Fruit fly (Drosophila melanogaster) whole organism, embryonic: ENCODE data around the gene kis.

ENCODE experiments used
- CG10147 ChIP-seq: fragments of 200-800 bp; sonication (Bioruptor generic); optimal IDR thresholded peaks from 2 replicates; lab custom pipeline; 2019; ENCODE audit warnings: missing biosample characterization, mild to moderate bottlenecking, missing genetic modification characterization, moderate library complexity
- CG1024 ChIP-seq: fragments of 200-800 bp; sonication (Bioruptor generic); IDR thresholded peaks from 2 replicates; pipeline ENCODE4 v1.3.6; 2022; ENCODE audit warnings: missing biosample characterization, missing genetic modification characterization
- CG10267 ChIP-seq: fragments of 200-800 bp; sonication (Bioruptor generic); optimal IDR thresholded peaks from 2 replicates; lab custom pipeline; 2018; ENCODE audit warnings: missing biosample characterization, mild to moderate bottlenecking, missing genetic modification characterization, moderate library complexity
- CG11085 ChIP-seq: fragments of 200-800 bp; sonication (Bioruptor generic); IDR thresholded peaks from 2 replicates; pipeline ENCODE4 v1.3.6; 2022; ENCODE audit warnings: missing biosample characterization, missing genetic modification characterization
- CG12071 ChIP-seq: fragments of 200-800 bp; sonication (Bioruptor generic); optimal IDR thresholded peaks from 3 replicates; lab custom pipeline; 2018; ENCODE audit warnings: missing biosample characterization, mild to moderate bottlenecking, missing genetic modification characterization
- CG13424 ChIP-seq: fragments of 200-800 bp; sonication (Bioruptor generic); optimal IDR thresholded peaks from 2 replicates; lab custom pipeline; 2019; ENCODE audit warnings: missing biosample characterization, mild to moderate bottlenecking, missing genetic modification characterization, moderate library complexity
- CG14710 ChIP-seq: fragments of 200-800 bp; sonication (Bioruptor generic); optimal IDR thresholded peaks from 3 replicates; lab custom pipeline; 2019; ENCODE audit warnings: missing biosample characterization, mild to moderate bottlenecking, missing genetic modification characterization, moderate library complexity
- CG15073 ChIP-seq: fragments of 200-800 bp; sonication (Bioruptor generic); optimal IDR thresholded peaks from 2 replicates; lab custom pipeline; 2016; ENCODE audit warnings: missing biosample characterization, missing genetic modification characterization
- CG1529 ChIP-seq: fragments of 200-800 bp; sonication (Bioruptor generic); optimal IDR thresholded peaks from 3 replicates; lab custom pipeline; 2018; ENCODE audit warnings: missing biosample characterization, missing genetic modification characterization
- CG15479 ChIP-seq: fragments of 200-800 bp; sonication (Bioruptor generic); optimal IDR thresholded peaks from 3 replicates; lab custom pipeline; 2019; ENCODE audit warnings: missing biosample characterization, mild to moderate bottlenecking, missing genetic modification characterization, moderate library complexity
- CG1792 ChIP-seq: fragments of 200-800 bp; sonication (Bioruptor generic); optimal IDR thresholded peaks from 2 replicates; lab custom pipeline; 2016; ENCODE audit warnings: missing biosample characterization, missing genetic modification characterization
- CG2199 ChIP-seq: fragments of 200-800 bp; sonication (Bioruptor generic); IDR thresholded peaks from 3 replicates; pipeline ENCODE4 v1.3.6; 2022; ENCODE audit warnings: missing biosample characterization, missing genetic modification characterization
- CG2712 ChIP-seq: fragments of 200-800 bp; optimal IDR thresholded peaks from 3 replicates; lab custom pipeline; 2019; ENCODE audit warnings: missing biosample characterization, mild to moderate bottlenecking, missing genetic modification characterization, moderate library complexity
- CG2889 ChIP-seq: fragments of 200-800 bp; sonication (Bioruptor generic); IDR thresholded peaks from 3 replicates; pipeline ENCODE4 v1.3.6; 2022; ENCODE audit warnings: missing biosample characterization, missing genetic modification characterization
- CG31388 ChIP-seq: fragments of 200-800 bp; sonication (Bioruptor generic); optimal IDR thresholded peaks from 2 replicates; lab custom pipeline; 2016; ENCODE audit warnings: missing biosample characterization, missing genetic modification characterization
- CG31441 ChIP-seq: fragments of 200-800 bp; sonication (Bioruptor generic); IDR thresholded peaks from 2 replicates; pipeline ENCODE4 v1.3.6; 2022; ENCODE audit warnings: missing biosample characterization, missing genetic modification characterization
- CG3281 ChIP-seq: fragments of 200-800 bp; sonication (Bioruptor generic); optimal IDR thresholded peaks from 3 replicates; lab custom pipeline; 2017; ENCODE audit warnings: missing biosample characterization, mild to moderate bottlenecking, missing genetic modification characterization
- CG4424 ChIP-seq: fragments of 200-800 bp; sonication (Bioruptor generic); optimal IDR thresholded peaks from 3 replicates; lab custom pipeline; 2016; ENCODE audit warnings: missing biosample characterization, missing genetic modification characterization
- CG4730 ChIP-seq: fragments of 200-800 bp; sonication (Bioruptor generic); IDR thresholded peaks from 2 replicates; pipeline ENCODE4 v1.3.6; 2022; ENCODE audit warnings: missing biosample characterization, missing genetic modification characterization
- CG4820 ChIP-seq: fragments of 200-800 bp; sonication (Bioruptor generic); optimal IDR thresholded peaks from 3 replicates; lab custom pipeline; 2016; ENCODE audit warnings: missing biosample characterization, missing genetic modification characterization
- CG8478 ChIP-seq: fragments of >200 bp; optimal IDR thresholded peaks from 2 replicates; lab custom pipeline; 2018
- CrebB ChIP-seq: fragments of 200-800 bp; sonication (Bioruptor generic); optimal IDR thresholded peaks from 3 replicates; lab custom pipeline; 2018; ENCODE audit warnings: missing biosample characterization, mild to moderate bottlenecking, missing genetic modification characterization
- Dref ChIP-seq: fragments of 200-800 bp; sonication (Bioruptor generic); IDR thresholded peaks from 2 replicates; pipeline ENCODE4 v1.3.6; 2022; ENCODE audit warnings: missing biosample characterization, missing genetic modification characterization
- E2f2 ChIP-seq: fragments of 200-800 bp; sonication (Bioruptor generic); IDR thresholded peaks from 2 replicates; pipeline ENCODE4 v1.3.6; 2022; ENCODE audit warnings: missing biosample characterization, missing genetic modification characterization
- H2.0 ChIP-seq: fragments of 200-800 bp; sonication (Bioruptor generic); IDR thresholded peaks from 2 replicates; pipeline ENCODE4 v1.3.6; 2022; ENCODE audit warnings: missing biosample characterization, missing genetic modification characterization
- HLH4C ChIP-seq: fragments of 200-800 bp; sonication (Bioruptor generic); IDR thresholded peaks from 3 replicates; pipeline ENCODE4 v1.3.6; 2022; ENCODE audit warnings: missing biosample characterization, missing genetic modification characterization; ENCODE audit not compliant: partially characterized antibody
- Hey ChIP-seq: fragments of 200-800 bp; sonication (Bioruptor generic); optimal IDR thresholded peaks from 3 replicates; lab custom pipeline; 2018; ENCODE audit warnings: missing biosample characterization, mild to moderate bottlenecking, missing genetic modification characterization
- Hr78 ChIP-seq, 2 experiments: fragments of 200-800 bp in 1 of 2; fragments of >200 bp in 1 of 2; sonication (Bioruptor generic) in 1 of 2; optimal IDR thresholded peaks; 2 replicates each; lab custom pipeline; 2017 to 2019; ENCODE audit warnings: missing biosample characterization in 2 of 2, missing genetic modification characterization in 2 of 2, mild to moderate bottlenecking in 1 of 2, moderate library complexity in 1 of 2
- Opbp ChIP-seq: fragments of 200-800 bp; sonication (Bioruptor generic); IDR thresholded peaks from 3 replicates; pipeline ENCODE4 v1.3.6; 2022; ENCODE audit warnings: missing biosample characterization, missing genetic modification characterization; ENCODE audit not compliant: partially characterized antibody
- Sin3A ChIP-seq: fragments of >200 bp; optimal IDR thresholded peaks from 2 replicates; lab custom pipeline; 2018
- TFAM ChIP-seq: fragments of 200-800 bp; sonication (Bioruptor generic); optimal IDR thresholded peaks from 2 replicates; lab custom pipeline; 2017; ENCODE audit warnings: missing biosample characterization, missing genetic modification characterization, inconsistent platforms
- Trl ChIP-seq, 3 experiments: fragments of >200 bp in 2 of 3; fragments of 200-800 bp in 1 of 3; sonication (Bioruptor generic) in 1 of 3; optimal IDR thresholded peaks; 2 replicates in 1 of 3; 3 replicates in 2 of 3; lab custom pipeline; 2016 to 2017; ENCODE audit warnings: missing biosample characterization in 1 of 3, missing genetic modification characterization in 1 of 3
- Vsx1 ChIP-seq: fragments of 200-800 bp; sonication (Bioruptor generic); optimal IDR thresholded peaks from 2 replicates; lab custom pipeline; 2017; ENCODE audit warnings: missing biosample characterization, mild to moderate bottlenecking, missing genetic modification characterization, missing genetic modification reagents
- ash1 ChIP-seq: fragments of 200-800 bp; sonication (Bioruptor generic); optimal IDR thresholded peaks from 2 replicates; lab custom pipeline; 2018; ENCODE audit warnings: missing biosample characterization, mild to moderate bottlenecking, missing genetic modification characterization
- chinmo ChIP-seq: fragments of 200-800 bp; sonication (Bioruptor generic); IDR thresholded peaks from 4 replicates; pipeline ENCODE4 v1.3.6; 2022; ENCODE audit warnings: missing biosample characterization, missing genetic modification characterization; ENCODE audit not compliant: partially characterized antibody
- ci ChIP-seq: fragments of 200-800 bp; sonication (Bioruptor generic); IDR thresholded peaks from 3 replicates; pipeline ENCODE4 v1.3.6; 2022; ENCODE audit warnings: missing biosample characterization, missing genetic modification characterization
- croc ChIP-seq: fragments of 200-800 bp; sonication (Bioruptor generic); conservative IDR thresholded peaks from 3 replicates; pipeline ENCODE4 v1.3.6; 2022; ENCODE audit warnings: missing biosample characterization, missing genetic modification characterization
- dpn ChIP-seq, 2 experiments: fragments of 200-800 bp; sonication (Bioruptor generic); optimal IDR thresholded peaks; 3 replicates each; lab custom pipeline; 2016; ENCODE audit warnings: missing biosample characterization in 2 of 2, missing genetic modification characterization in 2 of 2
- hb ChIP-seq: fragments of 200-800 bp; sonication (Bioruptor generic); IDR thresholded peaks from 3 replicates; pipeline ENCODE4 v1.3.6; 2022; ENCODE audit warnings: missing biosample characterization, missing genetic modification characterization; ENCODE audit not compliant: partially characterized antibody
- inv ChIP-seq: fragments of 200-800 bp; sonication (Bioruptor generic); IDR thresholded peaks from 2 replicates; pipeline ENCODE4 v1.3.6; 2022; ENCODE audit warnings: missing biosample characterization, missing genetic modification characterization; ENCODE audit not compliant: partially characterized antibody
- jigr1 ChIP-seq: fragments of 200-800 bp; sonication (Bioruptor generic); IDR thresholded peaks from 3 replicates; pipeline ENCODE4 v1.3.6; 2022; ENCODE audit warnings: missing biosample characterization, missing genetic modification characterization
- lmd ChIP-seq: fragments of 200-800 bp; sonication (Bioruptor generic); IDR thresholded peaks from 2 replicates; pipeline ENCODE4 v1.3.6; 2022; ENCODE audit warnings: missing biosample characterization, missing genetic modification characterization
- mirr ChIP-seq: fragments of 200-800 bp; sonication (Bioruptor generic); optimal IDR thresholded peaks from 3 replicates; lab custom pipeline; 2018; ENCODE audit warnings: missing biosample characterization, mild to moderate bottlenecking, missing genetic modification characterization
- nom ChIP-seq: fragments of 200-800 bp; sonication (Bioruptor generic); optimal IDR thresholded peaks from 2 replicates; lab custom pipeline; 2017; ENCODE audit warnings: missing biosample characterization, missing genetic modification characterization, mild to moderate bottlenecking, moderate library complexity, missing genetic modification reagents
- sd ChIP-seq: fragments of 200-800 bp; sonication (Bioruptor generic); optimal IDR thresholded peaks from 3 replicates; lab custom pipeline; 2018; ENCODE audit warnings: missing biosample characterization, mild to moderate bottlenecking, missing genetic modification characterization, moderate library complexity
- sr ChIP-seq: fragments of 200-800 bp; sonication (Bioruptor generic); IDR thresholded peaks from 3 replicates; pipeline ENCODE4 v1.3.6; 2022; ENCODE audit warnings: missing biosample characterization, missing genetic modification characterization
- sug ChIP-seq: fragments of 200-800 bp; optimal IDR thresholded peaks from 2 replicates; lab custom pipeline; 2019; ENCODE audit warnings: missing biosample characterization, mild to moderate bottlenecking, missing genetic modification characterization, moderate library complexity
- unpg ChIP-seq: fragments of 200-800 bp; sonication (Bioruptor generic); optimal IDR thresholded peaks from 3 replicates; lab custom pipeline; 2018; ENCODE audit warnings: missing biosample characterization, mild to moderate bottlenecking, missing genetic modification characterization, moderate library complexity
- vnd ChIP-seq: fragments of 200-800 bp; sonication (Bioruptor generic); IDR thresholded peaks from 3 replicates; pipeline ENCODE4 v1.3.6; 2022; ENCODE audit warnings: missing biosample characterization, missing genetic modification characterization; ENCODE audit not compliant: partially characterized antibody
- vvl ChIP-seq: fragments of 200-800 bp; sonication (Bioruptor generic); IDR thresholded peaks from 2 replicates; pipeline ENCODE4 v1.3.6; 2022; ENCODE audit warnings: missing biosample characterization, missing genetic modification characterization
- zen2 ChIP-seq: fragments of 200-800 bp; sonication (Bioruptor generic); IDR thresholded peaks from 3 replicates; pipeline ENCODE4 v1.3.6; 2022; ENCODE audit warnings: missing biosample characterization, missing genetic modification characterization; ENCODE audit not compliant: partially characterized antibody

kis gene

dm6 chr2L:283071-283482 is 32.5 kb upstream of the kis start, which contains the start of gene CG11601 (continued):
- TF ChIP-seq hb (no peak), CG31441 (GFP tag; lab: Robert Waterston, UW) (no peak), unpg (GFP tag; lab: Kevin White, UChicago) (no peak), CG1792 (GFP tag; lab: Kevin White, UChicago) (peak; percentile 70), CG31388 (GFP tag; lab: Kevin White, UChicago) (no peak), Hey (tag; lab: Kevin White, UChicago) (no peak), zen2 (GFP tag; lab: Robert Waterston, UW) (no peak), CG2712 (tag; lab: Kevin White, UChicago) (peak; percentile 46), CG11085 (GFP tag; lab: Robert Waterston, UW) (no peak), Dref (GFP tag; lab: Robert Waterston, UW) (peak; percentile 52), ci (peak; percentile 58; the same call in 1 of the 3 replicates), inv (GFP tag; lab: Robert Waterston, UW) (no peak), Hr78 (GFP tag; optimal IDR thresholded peaks at IDR 0.05; lab: Kevin White, UChicago) (peak in 1 of 2 experiments; percentile 1), CG10147 (peak; percentile 21), HLH4C (GFP tag; lab: Robert Waterston, UW) (peak; percentile 51; the same call in 2 of the 3 replicates), CG2199 (GFP tag; lab: Robert Waterston, UW) (no peak), dpn (GFP tag; optimal IDR thresholded peaks at IDR 0.05; lab: Kevin White, UChicago) (peak in 1 of 2 experiments; percentile 29), CG4730 (no peak), CG10267 (no peak), croc (GFP tag; lab: Robert Waterston, UW) (no peak), CG8478 (lab: Kevin White, UChicago) (no peak), sd (tag; lab: Kevin White, UChicago) (no peak), Vsx1 (GFP tag; lab: Kevin White, UChicago) (no peak), ash1 (GFP tag; lab: Kevin White, UChicago) (no peak), CG2889 (no peak), CG15479 (GFP tag; lab: Kevin White, UChicago) (no peak), CG14710 (peak; percentile 37), CrebB (tag; lab: Kevin White, UChicago) (no peak), CG4424 (GFP tag; lab: Kevin White, UChicago) (no peak), mirr (GFP tag; lab: Kevin White, UChicago) (no peak), Opbp (no peak), CG4820 (GFP tag; lab: Kevin White, UChicago) (peak; percentile 26), CG1529 (GFP tag; lab: Kevin White, UChicago) (no peak), lmd (GFP tag; lab: Robert Waterston, UW) (peak; percentile 41; the same call in 1 of the 2 replicates), CG12071 (GFP tag; lab: Kevin White, UChicago) (no peak), Sin3A (lab: Kevin White, UChicago) (peak; percentile 27), vnd (GFP tag; lab: Robert Waterston, UW) (0 out of 3 replicates have a peak, but pooled peaks have one; percentile 19), E2f2 (GFP tag; lab: Robert Waterston, UW) (peak; percentile 72), vvl (GFP tag; lab: Robert Waterston, UW) (peak; percentile 72), chinmo (GFP tag; lab: Robert Waterston, UW) (no peak), jigr1 (no peak), CG13424 (peak; percentile 58), H2.0 (no peak), CG15073 (GFP tag; lab: Kevin White, UChicago) (no peak), CG1024 (GFP tag; lab: Robert Waterston, UW) (no peak), CG3281 (GFP tag; lab: Kevin White, UChicago) (peak; percentile 26), nom (GFP tag; lab: Kevin White, UChicago) (peak; percentile 84), Trl (optimal IDR thresholded peaks at IDR 0.05; lab: Kevin White, UChicago) (no peak), Trl (GFP tag; optimal IDR thresholded peaks at IDR 0.05; lab: Kevin White, UChicago) (peak; percentile 5), TFAM (no peak), sr (GFP tag; lab: Robert Waterston, UW) (no peak), sug (tag; lab: Kevin White, UChicago) (peak; percentile 39)
